Fruit fly (Drosophila melanogaster) Kc167 (cell line): Measurements from ENCODE around the gene rdog.

Experiments
- Sin3A ChIP-seq: fragments of >200 bp; optimal IDR thresholded peaks from 2 replicates; lab custom pipeline; 2018; ENCODE audit warnings: missing external identifiers
- h ChIP-seq: fragments of >200 bp; optimal IDR thresholded peaks from 3 replicates; lab custom pipeline; 2018; ENCODE audit warnings: missing external identifiers
- insv ChIP-seq: fragments of >200 bp; optimal IDR thresholded peaks from 3 replicates; lab custom pipeline; 2018; ENCODE audit warnings: missing external identifiers
- psq ChIP-seq: fragments of >200 bp; optimal IDR thresholded peaks from 2 replicates; lab custom pipeline; 2017; ENCODE audit warnings: missing external identifiers
- ttk ChIP-seq: sonication (Bioruptor generic); optimal IDR thresholded peaks from 2 replicates; lab custom pipeline; 2017; ENCODE audit warnings: missing external identifiers

- TF ChIP-seq h (lab: Kevin White, UChicago) (no peak), insv (no peak), psq (no peak), ttk (lab: Kevin White, UChicago) (no peak), Sin3A (no peak)
Observed at dm6 chr3R:29113392-29113791, 44.5 kb upstream of the rdog start.
